Worm (Caenorhabditis elegans): ENCODE measurements around the gene try-8.

try-8 gene

DNA sequence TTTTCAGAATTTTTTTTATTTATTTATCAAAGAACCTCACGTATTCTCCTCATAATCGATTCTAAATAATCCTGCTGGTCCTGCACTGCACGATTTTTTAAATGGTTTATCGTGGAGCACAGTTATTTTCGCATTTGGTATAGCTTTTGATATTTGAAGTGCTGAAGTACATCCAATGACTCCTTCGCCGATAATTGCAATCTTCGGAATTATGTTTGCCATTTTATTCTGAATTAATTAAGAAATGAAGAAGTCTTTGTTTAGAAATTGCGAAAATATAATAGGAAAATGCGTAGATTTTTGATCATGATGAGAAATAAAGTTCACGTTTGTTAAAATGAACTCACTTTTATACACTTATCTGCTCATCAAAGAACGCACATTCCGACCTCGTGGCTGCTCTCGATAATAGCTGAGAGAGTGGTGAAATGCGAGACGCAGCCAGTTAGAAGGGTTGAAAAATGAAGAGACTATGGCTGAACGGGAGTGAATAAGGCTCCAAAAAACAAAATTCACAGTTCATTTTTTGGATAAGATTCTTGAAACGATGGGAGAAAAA is 19.3 kb downstream of the try-8 start (continued):
- peak; percentile 31 for TF ChIP-seq sup-37 (GFP tag; optimal IDR thresholded peaks at IDR 0.05)
- TF ChIP-seq nhr-237 (tag; optimal IDR thresholded peaks at IDR 0.05): no peak
- TF ChIP-seq lin-35 (GFP tag; optimal IDR thresholded peaks at IDR 0.05): peak; percentile 49 to 72
- TF ChIP-seq xbp-1 (tag; optimal IDR thresholded peaks at IDR 0.05): peak; percentile 32
- TF ChIP-seq hlh-4 (tag; optimal IDR thresholded peaks at IDR 0.05): no peak
- peak; percentile 25 to 32 (median 28) for TF ChIP-seq ceh-82 (tag; optimal IDR thresholded peaks at IDR 0.05)
- TF ChIP-seq pag-3 (tag; optimal IDR thresholded peaks at IDR 0.05; ENCODE audit: borderline replicate concordance, insufficient read depth): no peak
- TF ChIP-seq aha-1 (tag; optimal IDR thresholded peaks at IDR 0.05): no peak
- no peak for TF ChIP-seq grh-1 (GFP tag; IDR thresholded peaks at IDR 0.05)
- TF ChIP-seq nhr-76 (tag; optimal IDR thresholded peaks at IDR 0.05): no peak
- no peak for TF ChIP-seq ceh-63 (GFP tag; optimal IDR thresholded peaks at IDR 0.05)
- TF ChIP-seq ets-5 (GFP tag; IDR thresholded peaks at IDR 0.05): no peak
- no peak for TF ChIP-seq unc-30 (tag; optimal IDR thresholded peaks at IDR 0.05)
- TF ChIP-seq isw-1 (GFP tag; IDR thresholded peaks at IDR 0.05): no peak
- no peak for TF ChIP-seq nhr-11 (tag; optimal IDR thresholded peaks at IDR 0.05)
- no peak for TF ChIP-seq tlp-1 (tag; optimal IDR thresholded peaks at IDR 0.05)
- TF ChIP-seq nhr-85 (tag): no peak
- TF ChIP-seq snu-23 (GFP tag; optimal IDR thresholded peaks at IDR 0.05): peak; percentile 79
- peak; percentile 78 for TF ChIP-seq nhr-20 (tag; optimal IDR thresholded peaks at IDR 0.05)
- no peak for TF ChIP-seq aly-2 (tag; optimal IDR thresholded peaks at IDR 0.05)
- TF ChIP-seq skn-1 (tag; optimal IDR thresholded peaks at IDR 0.05): peak; percentile 39
- no peak for TF ChIP-seq ceh-88 (GFP tag; IDR thresholded peaks at IDR 0.05)
- TF ChIP-seq unc-62 (GFP tag; optimal IDR thresholded peaks at IDR 0.05): no peak
- TF ChIP-seq egl-13 (tag; optimal IDR thresholded peaks at IDR 0.05): no peak
- TF ChIP-seq F16B12.6 (tag; optimal IDR thresholded peaks at IDR 0.05): no peak
- TF ChIP-seq mab-9 (GFP tag; IDR thresholded peaks at IDR 0.05): no peak
- TF ChIP-seq irx-1 (tag; optimal IDR thresholded peaks at IDR 0.05): no peak
- no peak for TF ChIP-seq ces-1 (GFP tag; optimal IDR thresholded peaks at IDR 0.05)
- peak; percentile 63 for TF ChIP-seq swsn-7 (tag; optimal IDR thresholded peaks at IDR 0.05)
- peak; percentile 21 for TF ChIP-seq snpc-4 (tag; optimal IDR thresholded peaks at IDR 0.05)
- no peak for TF ChIP-seq lin-15B (tag; optimal IDR thresholded peaks at IDR 0.05)
- TF ChIP-seq alr-1 (tag; optimal IDR thresholded peaks at IDR 0.05; ENCODE audit: borderline replicate concordance): no peak
- no peak for TF ChIP-seq nhr-77 (tag; optimal IDR thresholded peaks at IDR 0.05)
- peak; percentile 1 for TF ChIP-seq lin-39 (tag; optimal IDR thresholded peaks at IDR 0.05)
- TF ChIP-seq nhr-28 (tag; optimal IDR thresholded peaks at IDR 0.05): no peak
- peak; percentile 25 for TF ChIP-seq unc-86 (tag; optimal IDR thresholded peaks at IDR 0.05)
- TF ChIP-seq elt-2 (tag; optimal IDR thresholded peaks at IDR 0.05): peak; percentile 58
- TF ChIP-seq hlh-17 (GFP tag; optimal IDR thresholded peaks at IDR 0.05; ENCODE audit: borderline replicate concordance): no peak
- no peak for TF ChIP-seq C34B4.2 (tag; optimal IDR thresholded peaks at IDR 0.05)
- peak; percentile 47 for TF ChIP-seq dsc-1 (tag; optimal IDR thresholded peaks at IDR 0.05)
- TF ChIP-seq nhr-19 (GFP tag; conservative IDR thresholded peaks at IDR 0.05): peak; percentile 98
- no peak for TF ChIP-seq sox-4 (tag; optimal IDR thresholded peaks at IDR 0.05)
- TF ChIP-seq ztf-11 (tag; optimal IDR thresholded peaks at IDR 0.05): no peak
- peak in 1 of 6 experiments; percentile 4 for TF ChIP-seq elt-3 (tag; optimal IDR thresholded peaks at IDR 0.05)
- TF ChIP-seq zip-4 (GFP tag; optimal IDR thresholded peaks at IDR 0.05): no peak
- no peak for TF ChIP-seq nhr-84 (tag; optimal IDR thresholded peaks at IDR 0.05)
- TF ChIP-seq zag-1 (tag; optimal IDR thresholded peaks at IDR 0.05): no peak
- TF ChIP-seq efl-3 (GFP tag; optimal IDR thresholded peaks at IDR 0.05): no peak
- TF ChIP-seq egl-27 (tag; optimal IDR thresholded peaks at IDR 0.05): no peak
- TF ChIP-seq C04F5.9 (tag; optimal IDR thresholded peaks at IDR 0.05): no peak
- TF ChIP-seq mdl-1 (tag; optimal IDR thresholded peaks at IDR 0.05): peak in 1 of 2 experiments; percentile 89
- TF ChIP-seq unc-130 (tag; optimal IDR thresholded peaks at IDR 0.05): peak; percentile 34
- TF ChIP-seq C16A3.4 (tag; optimal IDR thresholded peaks at IDR 0.05): peak; percentile 13
